Fruit fly (Drosophila melanogaster) whole organism: ENCODE results near the gene Vha68-1.

Experiments
- Dll ChIP-seq: fragments of >200 bp; optimal IDR thresholded peaks from 2 replicates; lab custom pipeline; 2017
- pan ChIP-seq: fragments of >200 bp; optimal IDR thresholded peaks from 2 replicates; lab custom pipeline; 2017
- psq ChIP-seq: fragments of >200 bp; optimal IDR thresholded peaks from 2 replicates; lab custom pipeline; 2017

dm6 chr2L:12966290-12966689, 37.6 kb downstream of the Vha68-1 start, which contains the start of gene CG16800:
- TF ChIP-seq psq (no peak), pan (no peak), Dll (lab: Kevin White, UChicago) (no peak)
